In genomic region chr2L:7427786-7428137, dm6 we compare ENCODE assay signal across 2 fruit fly cellular contexts.
TF ChIP-seq lines count a peak whose summit lies in the region.

No protein-coding gene starts in this region.

- TF ChIP-seq CTCF in whole organism, embryonic (GFP tag; optimal IDR thresholded peaks at IDR 0.05; lab: Kevin White, UChicago): no peak

TF ChIP-seq in whole organism, 6 proteins besides CTCF, POLR2A, EP300 and RAD21:
- TF ChIP-seq pan (optimal IDR thresholded peaks at IDR 0.05; lab: Kevin White, UChicago) (peak; percentile 51), psq (optimal IDR thresholded peaks at IDR 0.05; lab: Kevin White, UChicago) (no peak), usp (GFP tag; optimal IDR thresholded peaks at IDR 0.05; lab: Kevin White, UChicago) (no peak), CG8478 (optimal IDR thresholded peaks at IDR 0.05; lab: Kevin White, UChicago) (no peak)

TF ChIP-seq in whole organism, embryonic, 481 proteins besides CTCF, POLR2A, EP300 and RAD21:
- TF ChIP-seq Sox100B (GFP tag; optimal IDR thresholded peaks at IDR 0.05; lab: Kevin White, UChicago): no peak
- no peak for TF ChIP-seq Optix (GFP tag; IDR thresholded peaks at IDR 0.05; lab: Robert Waterston, UW)
- no peak for TF ChIP-seq CG11504 (tag; optimal IDR thresholded peaks at IDR 0.05; lab: Kevin White, UChicago)
- TF ChIP-seq sisA (GFP tag; IDR thresholded peaks at IDR 0.05; lab: Robert Waterston, UW): no peak
- TF ChIP-seq tna (GFP tag; IDR thresholded peaks at IDR 0.05; lab: Robert Waterston, UW; ENCODE audit: partially characterized antibody): no peak
- peak in 1 of 2 experiments; percentile 57 for TF ChIP-seq eve (GFP tag; optimal IDR thresholded peaks at IDR 0.05; lab: Kevin White, UChicago)
- peak; percentile 77 for TF ChIP-seq sens (GFP tag; lab: Kevin White, UChicago)
- TF ChIP-seq Dip3 (GFP tag; optimal IDR thresholded peaks at IDR 0.05; lab: Kevin White, UChicago): no peak
TF ChIP-seq in whole organism, embryonic: peak in this region for 2.
